Worm (Caenorhabditis elegans) whole organism, L4 larva: ENCODE measurements around the gene pfs-2.
A peak's percentile ranks its signal among the peaks of the same experiment; 100 is the strongest.

Experiments used
- F10B5.3 ChIP-seq: sonication (generic microtip); optimal IDR thresholded peaks from 2 replicates; lab custom pipeline; 2016; ENCODE audit warnings: mild to moderate bottlenecking, missing genetic modification characterization, missing compliant biosample characterization
- R02D3.7 ChIP-seq: fragments of 150-350 bp; sonication (generic microtip); optimal IDR thresholded peaks from 3 replicates; lab custom pipeline; 2014; ENCODE audit warnings: missing biosample characterization, missing genetic modification characterization
- Y5F2A.4 ChIP-seq: fragments of 200-800 bp; sonication (Bioruptor generic); optimal IDR thresholded peaks from 2 replicates; lab custom pipeline; 2018; ENCODE audit warnings: mild to moderate bottlenecking, missing genetic modification characterization, missing compliant biosample characterization
- ZK546.5 ChIP-seq, 2 experiments: sonication (generic microtip); optimal IDR thresholded peaks; 2 replicates each; lab custom pipeline; 2017; ENCODE audit warnings: missing biosample characterization in 2 of 2, missing genetic modification characterization in 2 of 2
- aha-1 ChIP-seq: fragments of 150-350 bp; peaks from one replicate; lab custom pipeline; 2014; ENCODE audit warnings: missing biosample characterization, missing genetic modification characterization
- ama-1 ChIP-seq: fragments of 150-350 bp; optimal IDR thresholded peaks from 2 replicates; lab custom pipeline; 2014; ENCODE audit warnings: inconsistent platforms, mixed read lengths
- ceh-62 ChIP-seq: sonication (generic microtip); optimal IDR thresholded peaks from 2 replicates; lab custom pipeline; 2017; ENCODE audit warnings: missing biosample characterization, missing genetic modification characterization
- daf-12 ChIP-seq: fragments of 150-350 bp; optimal IDR thresholded peaks from 2 replicates; lab custom pipeline; 2014; ENCODE audit warnings: missing biosample characterization, missing genetic modification reagents, missing genetic modification characterization
- dmd-6 ChIP-seq: fragments of 200-800 bp; sonication (Bioruptor generic); IDR thresholded peaks from 2 replicates; pipeline ENCODE4 v1.3.6; 2022; ENCODE audit warnings: missing genetic modification reagents, missing genetic modification characterization, missing compliant biosample characterization
- duxl-1 ChIP-seq: sonication (generic microtip); optimal IDR thresholded peaks from 2 replicates; lab custom pipeline; 2016; ENCODE audit warnings: mild to moderate bottlenecking, missing genetic modification characterization, moderate library complexity, missing compliant biosample characterization; ENCODE audit not compliant: poor library complexity
- egl-43 ChIP-seq: fragments of 200-800 bp; sonication (Bioruptor generic); IDR thresholded peaks from 2 replicates; pipeline ENCODE4 v1.3.6; 2022; ENCODE audit warnings: missing genetic modification reagents, missing genetic modification characterization, missing compliant biosample characterization
- fos-1 ChIP-seq: fragments of 150-350 bp; optimal IDR thresholded peaks from 2 replicates; lab custom pipeline; 2014; ENCODE audit warnings: missing biosample characterization, missing genetic modification characterization
- hif-1 ChIP-seq, 2 experiments: sonication (generic microtip); optimal IDR thresholded peaks; 2 replicates each; lab custom pipeline; 2016 to 2017; ENCODE audit warnings: missing compliant biosample characterization in 2 of 2, missing genetic modification characterization in 2 of 2, missing genetic modification reagents in 2 of 2, missing genotype in 2 of 2, mild to moderate bottlenecking in 1 of 2
- hlh-11 ChIP-seq: fragments of 200-800 bp; sonication (Bioruptor generic); optimal IDR thresholded peaks from 2 replicates; lab custom pipeline; 2018; ENCODE audit warnings: mild to moderate bottlenecking, missing genetic modification characterization, missing compliant biosample characterization
- hlh-30 ChIP-seq: sonication (generic microtip); optimal IDR thresholded peaks from 2 replicates; lab custom pipeline; 2017; ENCODE audit warnings: antibody characterized with exemption, mild to moderate bottlenecking, missing genetic modification characterization, missing compliant biosample characterization; ENCODE audit not compliant: insufficient read depth
- hmg-1.1 ChIP-seq: fragments of 200-800 bp; sonication (Bioruptor generic); IDR thresholded peaks from 2 replicates; pipeline ENCODE4 v1.3.6; 2022; ENCODE audit warnings: missing genetic modification reagents, missing genetic modification characterization, missing compliant biosample characterization
- jun-1 ChIP-seq: fragments of 150-350 bp; optimal IDR thresholded peaks from 2 replicates; lab custom pipeline; 2014; ENCODE audit warnings: missing biosample characterization, missing genetic modification reagents, missing genetic modification characterization
- lin-13 ChIP-seq: fragments of 150-350 bp; optimal IDR thresholded peaks from 2 replicates; lab custom pipeline; 2014; ENCODE audit warnings: missing biosample characterization, missing genetic modification reagents, missing genetic modification characterization
- lin-15B ChIP-seq: fragments of 150-350 bp; sonication (generic microtip); optimal IDR thresholded peaks from 3 replicates; lab custom pipeline; 2014; ENCODE audit warnings: missing biosample characterization, missing genetic modification characterization
- lin-38 ChIP-seq: fragments of 200-800 bp; sonication (Bioruptor generic); IDR thresholded peaks from 2 replicates; pipeline ENCODE4 v1.3.6; 2022; ENCODE audit warnings: missing genetic modification reagents, missing genetic modification characterization, missing compliant biosample characterization
- lsy-2 ChIP-seq, 2 experiments: fragments of 150-350 bp in 1 of 2; sonication (generic microtip) in 1 of 2; optimal IDR thresholded peaks; 2 replicates each; lab custom pipeline; 2014 to 2017; ENCODE audit warnings: missing biosample characterization in 2 of 2, missing genetic modification characterization in 2 of 2
- madf-9 ChIP-seq: fragments of 200-800 bp; sonication (Bioruptor generic); conservative IDR thresholded peaks from 2 replicates; pipeline ENCODE4 v1.3.6; 2022; ENCODE audit warnings: missing genetic modification reagents, missing genetic modification characterization, missing compliant biosample characterization
- mdt-29 ChIP-seq: fragments of 200-800 bp; sonication (Bioruptor generic); IDR thresholded peaks from 2 replicates; pipeline ENCODE4 v1.3.6; 2022; ENCODE audit warnings: missing genetic modification reagents, missing genetic modification characterization, missing compliant biosample characterization
- mep-1 ChIP-seq: fragments of 150-350 bp; sonication (generic microtip); optimal IDR thresholded peaks from 3 replicates; lab custom pipeline; 2014; ENCODE audit warnings: missing biosample characterization, missing genetic modification characterization
- mes-2 ChIP-seq: sonication (generic microtip); optimal IDR thresholded peaks from 2 replicates; lab custom pipeline; 2016; ENCODE audit warnings: missing genotype, mild to moderate bottlenecking, missing genetic modification characterization, missing compliant biosample characterization; ENCODE audit not compliant: poor library complexity, severe bottlenecking
- nhr-111 ChIP-seq: fragments of 200-800 bp; sonication (Bioruptor generic); optimal IDR thresholded peaks from 2 replicates; lab custom pipeline; 2018; ENCODE audit warnings: mild to moderate bottlenecking, missing genetic modification characterization, missing compliant biosample characterization
- nhr-25 ChIP-seq: sonication (generic microtip); optimal IDR thresholded peaks from 2 replicates; lab custom pipeline; 2017; ENCODE audit warnings: missing genetic modification characterization, mild to moderate bottlenecking, missing compliant biosample characterization, antibody characterized with exemption, moderate library complexity, borderline replicate concordance; ENCODE audit not compliant: insufficient read depth
- nhr-42 ChIP-seq: fragments of 200-800 bp; sonication (Bioruptor generic); IDR thresholded peaks from 2 replicates; pipeline ENCODE4 v1.3.6; 2022; ENCODE audit warnings: missing genetic modification characterization, missing compliant biosample characterization
- nhr-48 ChIP-seq: sonication (generic microtip); optimal IDR thresholded peaks from 2 replicates; lab custom pipeline; 2016; ENCODE audit warnings: mild to moderate bottlenecking, missing genetic modification characterization, missing compliant biosample characterization
- nhr-77 ChIP-seq: fragments of 150-350 bp; optimal IDR thresholded peaks from 2 replicates; lab custom pipeline; 2014; ENCODE audit warnings: missing biosample characterization, missing genetic modification characterization
- pqm-1 ChIP-seq: sonication (generic microtip); optimal IDR thresholded peaks from 2 replicates; lab custom pipeline; 2017; ENCODE audit warnings: missing biosample characterization, missing genetic modification characterization
- set-16 ChIP-seq: fragments of 200-800 bp; sonication (Bioruptor generic); IDR thresholded peaks from 2 replicates; pipeline ENCODE4 v1.3.6; 2022; ENCODE audit warnings: missing genetic modification reagents, missing genetic modification characterization, missing compliant biosample characterization
- snpc-1.2 ChIP-seq: fragments of 200-800 bp; sonication (Bioruptor generic); IDR thresholded peaks from 2 replicates; pipeline ENCODE4 v1.3.6; 2022; ENCODE audit warnings: missing genetic modification reagents, missing genetic modification characterization, missing compliant biosample characterization
- snpc-4 ChIP-seq: fragments of 150-350 bp; optimal IDR thresholded peaks from 2 replicates; lab custom pipeline; 2014; ENCODE audit warnings: missing biosample characterization, missing genetic modification characterization
- spr-1 ChIP-seq: sonication (generic microtip); optimal IDR thresholded peaks from 2 replicates; lab custom pipeline; 2016; ENCODE audit warnings: mild to moderate bottlenecking, missing genetic modification characterization, missing compliant biosample characterization
- spr-3 ChIP-seq: fragments of 200-800 bp; sonication (Bioruptor generic); optimal IDR thresholded peaks from 2 replicates; lab custom pipeline; 2018; ENCODE audit warnings: mild to moderate bottlenecking, missing genetic modification characterization, missing compliant biosample characterization
- tra-1 ChIP-seq: fragments of 200-800 bp; sonication (Bioruptor generic); IDR thresholded peaks from 2 replicates; pipeline ENCODE4 v1.3.6; 2022; ENCODE audit warnings: missing genetic modification reagents, missing genetic modification characterization, missing compliant biosample characterization
- unc-39 ChIP-seq: sonication (generic microtip); optimal IDR thresholded peaks from 2 replicates; lab custom pipeline; 2017; ENCODE audit warnings: missing biosample characterization, missing genetic modification characterization
- unc-62 ChIP-seq, 3 experiments: fragments of 150-350 bp in 1 of 3; sonication (generic microtip); optimal IDR thresholded peaks in 2 of 3; peaks in 1 of 3; 1 replicate in 1 of 3; 2 replicates in 2 of 3; lab custom pipeline; 2014 to 2017; ENCODE audit warnings: missing biosample characterization in 3 of 3, missing genetic modification characterization in 3 of 3, missing genetic modification reagents in 3 of 3, missing genotype in 1 of 3
- vab-7 ChIP-seq: fragments of 200-800 bp; sonication (Bioruptor generic); IDR thresholded peaks from 2 replicates; pipeline ENCODE4 v1.3.6; 2022; ENCODE audit warnings: missing genetic modification reagents, missing genetic modification characterization, missing compliant biosample characterization
- zfp-2 ChIP-seq: sonication (generic microtip); optimal IDR thresholded peaks from 2 replicates; lab custom pipeline; 2016; ENCODE audit warnings: mild to moderate bottlenecking, missing genetic modification characterization, missing compliant biosample characterization
- zip-2 ChIP-seq: fragments of 150-350 bp; optimal IDR thresholded peaks from 2 replicates; lab custom pipeline; 2014; ENCODE audit warnings: missing biosample characterization, missing genetic modification characterization
- ztf-7 ChIP-seq: fragments of 150-350 bp; optimal IDR thresholded peaks from 2 replicates; lab custom pipeline; 2014; ENCODE audit warnings: missing biosample characterization, missing genetic modification characterization

pfs-2 gene

DNA sequence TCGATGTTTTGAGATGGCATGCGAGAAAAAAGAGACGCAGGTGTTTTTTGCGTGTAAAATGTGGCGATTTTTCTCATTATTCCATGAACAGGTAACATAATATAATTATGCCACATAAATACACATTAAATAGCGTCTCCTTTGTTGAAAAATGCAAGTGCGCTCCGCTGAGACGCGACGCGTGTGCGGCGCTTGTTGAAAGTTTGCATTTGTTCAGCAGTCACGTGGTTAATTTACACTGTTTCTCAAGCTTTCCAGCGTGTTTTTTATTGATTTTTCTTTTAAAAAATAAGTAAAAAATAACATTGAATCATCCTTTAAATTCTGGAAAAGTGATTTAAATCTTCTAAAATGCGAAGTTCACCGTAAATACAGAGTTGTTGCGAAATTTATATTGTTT, 41.4 kb downstream of the pfs-2 start (continued):
- TF ChIP-seq nhr-25 (tag; lab: Kevin White, UChicago) (peak; percentile 3), pqm-1 (tag; lab: Kevin White, UChicago) (no peak), mep-1 (tag; lab: Kevin White, UChicago) (peak; percentile 91), egl-43 (no peak), unc-39 (tag; lab: Kevin White, UChicago) (no peak), duxl-1 (tag; lab: Kevin White, UChicago) (no peak), zip-2 (tag; lab: Kevin White, UChicago) (no peak), snpc-1.2 (no peak), snpc-4 (tag; lab: Kevin White, UChicago) (no peak), hlh-30 (tag; lab: Kevin White, UChicago) (peak; percentile 99), lin-13 (GFP tag; lab: Kevin White, UChicago) (peak; percentile 65), hmg-1.1 (GFP tag; lab: Robert Waterston, UW) (peak; percentile 77), vab-7 (GFP tag; lab: Robert Waterston, UW) (no peak), R02D3.7 (tag; lab: Kevin White, UChicago) (peak; percentile 8), nhr-42 (GFP tag; lab: Robert Waterston, UW) (peak; percentile 54; the same call in 1 of the 2 replicates), madf-9 (0 out of 2 replicates have a peak, but pooled peaks have one; percentile 40), unc-62 (GFP tag; optimal IDR thresholded peaks at IDR 0.05 in 1 of 2; lab: Kevin White, UChicago) (no peak), unc-62 (tag; optimal IDR thresholded peaks at IDR 0.05; lab: Kevin White, UChicago) (no peak), ceh-62 (no peak), nhr-48 (peak; percentile 30), lsy-2 (tag; optimal IDR thresholded peaks at IDR 0.05; lab: Kevin White, UChicago) (peak; percentile 47 to 94), spr-3 (GFP tag; lab: Kevin White, UChicago) (no peak), ZK546.5 (tag; optimal IDR thresholded peaks at IDR 0.05; lab: Kevin White, UChicago) (no peak), hlh-11 (peak; percentile 82), ztf-7 (tag; lab: Kevin White, UChicago) (no peak), spr-1 (tag; lab: Kevin White, UChicago) (no peak), Y5F2A.4 (GFP tag; lab: Kevin White, UChicago) (no peak), jun-1 (tag; lab: Kevin White, UChicago) (peak; percentile 52), set-16 (GFP tag; lab: Robert Waterston, UW) (no peak), dmd-6 (GFP tag; lab: Robert Waterston, UW) (peak; percentile 63), fos-1 (no peak), zfp-2 (tag; lab: Kevin White, UChicago) (no peak), lin-15B (tag; lab: Kevin White, UChicago) (peak; percentile 51), lin-38 (GFP tag; lab: Robert Waterston, UW) (peak; percentile 96), ama-1 (lab: Kevin White, UChicago) (peak; percentile 39), mes-2 (tag; lab: Kevin White, UChicago) (peak; percentile 99), tra-1 (GFP tag; lab: Robert Waterston, UW) (no peak), nhr-77 (tag; lab: Kevin White, UChicago) (peak; percentile 99), mdt-29 (GFP tag; lab: Robert Waterston, UW) (no peak), aha-1 (tag; lab: Kevin White, UChicago) (peak; percentile 97), nhr-111 (GFP tag; lab: Kevin White, UChicago) (no peak), hif-1 (tag; optimal IDR thresholded peaks at IDR 0.05; lab: Kevin White, UChicago) (peak in 1 of 2 experiments; percentile 82), F10B5.3 (no peak), daf-12 (tag; lab: Kevin White, UChicago) (no peak)
